Worm (Caenorhabditis elegans): ENCODE data around the gene srm-1.

- no peak for TF ChIP-seq him-1 (tag; optimal IDR thresholded peaks at IDR 0.05)
- no peak for TF ChIP-seq dao-5 (tag; optimal IDR thresholded peaks at IDR 0.05)
- no peak for TF ChIP-seq W03F9.2 (tag; optimal IDR thresholded peaks at IDR 0.05)
Observed at ce11 chrIV:5005154-5005553, 7.2 kb upstream of the srm-1 start.

Data from whole organism, L4/young adult.